Worm (Caenorhabditis elegans) whole organism, L2 larva: ENCODE data around the gene F26C11.3.

ENCODE experiments used
- F13H6.1 ChIP-seq: sonication (generic microtip); optimal IDR thresholded peaks from 2 replicates; lab custom pipeline; 2016; ENCODE audit warnings: missing genetic modification characterization, missing compliant biosample characterization
- R02D3.7 ChIP-seq: fragments of 150-350 bp; optimal IDR thresholded peaks from 2 replicates; lab custom pipeline; 2014; ENCODE audit warnings: missing biosample characterization, missing genetic modification characterization
- Y55F3AM.14 ChIP-seq: fragments of 200-800 bp; sonication (Bioruptor generic); optimal IDR thresholded peaks from 2 replicates; lab custom pipeline; 2018; ENCODE audit warnings: mild to moderate bottlenecking, missing genetic modification characterization, missing compliant biosample characterization
- ZK546.5 ChIP-seq: sonication (generic microtip); optimal IDR thresholded peaks from 2 replicates; lab custom pipeline; 2017; ENCODE audit warnings: missing biosample characterization, missing genetic modification characterization
- alr-1 ChIP-seq: fragments of 150-350 bp; optimal IDR thresholded peaks from 2 replicates; lab custom pipeline; 2014; ENCODE audit warnings: missing biosample characterization, missing genetic modification characterization
- ama-1 ChIP-seq: fragments of 150-350 bp; optimal IDR thresholded peaks from 2 replicates; lab custom pipeline; 2018; ENCODE audit warnings: inconsistent platforms
- blmp-1 ChIP-seq: sonication (generic microtip); optimal IDR thresholded peaks from 2 replicates; lab custom pipeline; 2017; ENCODE audit warnings: missing genetic modification characterization, mild to moderate bottlenecking, missing compliant biosample characterization, antibody characterized with exemption, moderate library complexity; ENCODE audit not compliant: insufficient read depth
- ceh-16 ChIP-seq: fragments of 150-350 bp; optimal IDR thresholded peaks from 2 replicates; lab custom pipeline; 2014; ENCODE audit warnings: missing biosample characterization, missing genetic modification characterization
- crh-2 ChIP-seq: sonication (generic microtip); optimal IDR thresholded peaks from 2 replicates; lab custom pipeline; 2017; ENCODE audit warnings: missing biosample characterization, missing genetic modification characterization
- egl-27 ChIP-seq: sonication (generic microtip); optimal IDR thresholded peaks from 3 replicates; lab custom pipeline; 2017; ENCODE audit warnings: missing biosample characterization, missing genetic modification reagents, missing genetic modification characterization
- elt-1 ChIP-seq: fragments of 150-350 bp; optimal IDR thresholded peaks from 2 replicates; lab custom pipeline; 2014; ENCODE audit warnings: missing biosample characterization, missing genetic modification characterization
- elt-3 ChIP-seq: sonication (generic microtip); optimal IDR thresholded peaks from 2 replicates; lab custom pipeline; 2017; ENCODE audit warnings: missing biosample characterization, missing genetic modification characterization
- fos-1 ChIP-seq: fragments of 150-350 bp; optimal IDR thresholded peaks from 2 replicates; lab custom pipeline; 2014; ENCODE audit warnings: missing biosample characterization, missing genetic modification characterization
- gmeb-1 ChIP-seq: fragments of 150-350 bp; optimal IDR thresholded peaks from 2 replicates; lab custom pipeline; 2014; ENCODE audit warnings: missing biosample characterization, missing genetic modification characterization
- lin-11 ChIP-seq: fragments of 150-350 bp; sonication (generic microtip); optimal IDR thresholded peaks from 2 replicates; lab custom pipeline; 2014; ENCODE audit warnings: missing biosample characterization, missing genetic modification characterization, inconsistent platforms, mixed read lengths
- lin-13 ChIP-seq: fragments of 150-350 bp; optimal IDR thresholded peaks from 2 replicates; lab custom pipeline; 2014; ENCODE audit warnings: missing biosample characterization, missing genetic modification reagents, missing genetic modification characterization
- lin-39 ChIP-seq: fragments of 150-350 bp; optimal IDR thresholded peaks from 2 replicates; lab custom pipeline; 2014; ENCODE audit warnings: missing biosample characterization, missing genetic modification reagents, missing genetic modification characterization
- lsy-2 ChIP-seq, 2 experiments: fragments of 150-350 bp in 1 of 2; sonication (generic microtip) in 1 of 2; optimal IDR thresholded peaks; 2 replicates each; lab custom pipeline; 2014 to 2017; ENCODE audit warnings: missing biosample characterization in 2 of 2, missing genetic modification characterization in 2 of 2
- mdl-1 ChIP-seq, 2 experiments: fragments of 150-350 bp in 1 of 2; sonication (generic microtip) in 1 of 2; optimal IDR thresholded peaks; 2 replicates each; lab custom pipeline; 2017; ENCODE audit warnings: missing biosample characterization in 2 of 2, missing genetic modification characterization in 2 of 2
- nhr-10 ChIP-seq: sonication (generic microtip); optimal IDR thresholded peaks from 2 replicates; lab custom pipeline; 2017; ENCODE audit warnings: missing biosample characterization, missing genetic modification characterization
- nhr-11 ChIP-seq: fragments of 150-350 bp; optimal IDR thresholded peaks from 2 replicates; lab custom pipeline; 2014; ENCODE audit warnings: missing biosample characterization, missing genetic modification characterization
- nhr-12 ChIP-seq: fragments of 150-350 bp; optimal IDR thresholded peaks from 2 replicates; lab custom pipeline; 2014; ENCODE audit warnings: missing biosample characterization, missing genetic modification characterization
- nhr-129 ChIP-seq: fragments of 150-350 bp; optimal IDR thresholded peaks from 2 replicates; lab custom pipeline; 2014; ENCODE audit warnings: missing biosample characterization, missing genetic modification characterization
- nhr-21 ChIP-seq: fragments of 150-350 bp; optimal IDR thresholded peaks from 2 replicates; lab custom pipeline; 2014; ENCODE audit warnings: missing biosample characterization, missing genetic modification characterization
- nhr-23 ChIP-seq: fragments of 150-350 bp; optimal IDR thresholded peaks from 2 replicates; lab custom pipeline; 2014; ENCODE audit warnings: missing biosample characterization, missing genetic modification reagents, missing genetic modification characterization
- nhr-25 ChIP-seq: fragments of 150-350 bp; sonication (generic microtip); optimal IDR thresholded peaks from 3 replicates; lab custom pipeline; 2014; ENCODE audit warnings: missing biosample characterization, missing genetic modification characterization
- nhr-6 ChIP-seq: fragments of 150-350 bp; optimal IDR thresholded peaks from 2 replicates; lab custom pipeline; 2014; ENCODE audit warnings: missing biosample characterization, missing genetic modification characterization
- nhr-77 ChIP-seq: fragments of 150-350 bp; optimal IDR thresholded peaks from 2 replicates; lab custom pipeline; 2014; ENCODE audit warnings: missing biosample characterization, missing genetic modification characterization
- sem-4 ChIP-seq: fragments of 150-350 bp; optimal IDR thresholded peaks from 2 replicates; lab custom pipeline; 2014; ENCODE audit warnings: missing biosample characterization, missing genetic modification reagents, missing genetic modification characterization
- skn-1 ChIP-seq: sonication (generic microtip); optimal IDR thresholded peaks from 2 replicates; lab custom pipeline; 2017; ENCODE audit warnings: missing biosample characterization, missing genetic modification characterization
- sma-3 ChIP-seq: sonication (generic microtip); optimal IDR thresholded peaks from 2 replicates; lab custom pipeline; 2016; ENCODE audit warnings: missing genetic modification reagents, missing genetic modification characterization, missing compliant biosample characterization
- sma-9 ChIP-seq, 2 experiments: fragments of 150-350 bp in 1 of 2; sonication (generic microtip) in 1 of 2; optimal IDR thresholded peaks; 2 replicates each; lab custom pipeline; 2014 to 2016; ENCODE audit warnings: missing genetic modification characterization in 2 of 2, mild to moderate bottlenecking in 1 of 2, missing biosample characterization in 1 of 2, missing compliant biosample characterization in 1 of 2, missing genetic modification reagents in 1 of 2, moderate library complexity in 1 of 2
- unc-55 ChIP-seq: fragments of 150-350 bp; sonication (generic microtip); optimal IDR thresholded peaks from 3 replicates; lab custom pipeline; 2014; ENCODE audit warnings: missing biosample characterization, missing genetic modification reagents, missing genetic modification characterization
- ztf-1 ChIP-seq: fragments of 200-800 bp; sonication (Bioruptor generic); conservative IDR thresholded peaks from 2 replicates; pipeline ENCODE4 v1.3.6; 2022; ENCODE audit warnings: missing genetic modification characterization, missing compliant biosample characterization
- ztf-11 ChIP-seq: sonication (generic microtip); optimal IDR thresholded peaks from 2 replicates; lab custom pipeline; 2017; ENCODE audit warnings: missing biosample characterization, missing genetic modification characterization
- ztf-4 ChIP-seq: fragments of 150-350 bp; optimal IDR thresholded peaks from 2 replicates; lab custom pipeline; 2014; ENCODE audit warnings: missing biosample characterization, missing genetic modification characterization

The F26C11.3 gene

DNA sequence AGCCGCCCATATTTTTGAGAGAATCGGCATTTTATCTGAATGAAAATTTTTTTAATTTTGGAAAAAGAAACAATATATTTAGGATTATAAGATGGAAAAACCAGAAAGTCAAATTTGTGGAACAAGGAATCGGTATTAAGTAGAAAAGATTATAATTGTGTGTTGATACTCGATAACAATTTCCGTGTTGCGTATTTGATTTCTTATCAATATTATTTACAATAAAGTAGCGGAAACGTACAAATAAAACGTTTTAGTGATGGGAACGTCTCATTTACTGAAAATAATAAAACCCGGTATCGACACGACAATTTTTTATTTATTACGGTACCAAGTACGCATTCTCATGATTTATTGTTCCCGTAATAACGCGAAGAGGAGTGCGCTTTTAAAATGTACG is 22.0 kb upstream of the F26C11.3 start, which contains the start of gene C05C10.3:
C05C10.3 (minus strand) TSS at position 35 of the 400 bp plus-strand sequence.
- TF ChIP-seq nhr-11 (no peak), ama-1 (lab: Kevin White, UChicago) (no peak), lsy-2 (tag; optimal IDR thresholded peaks at IDR 0.05; lab: Kevin White, UChicago) (no peak), F13H6.1 (no peak), lin-39 (no peak), R02D3.7 (tag; lab: Kevin White, UChicago) (no peak), nhr-77 (no peak), skn-1 (tag; lab: Kevin White, UChicago) (no peak), nhr-21 (no peak), sem-4 (tag; lab: Kevin White, UChicago) (no peak), lin-13 (no peak)

DNA sequence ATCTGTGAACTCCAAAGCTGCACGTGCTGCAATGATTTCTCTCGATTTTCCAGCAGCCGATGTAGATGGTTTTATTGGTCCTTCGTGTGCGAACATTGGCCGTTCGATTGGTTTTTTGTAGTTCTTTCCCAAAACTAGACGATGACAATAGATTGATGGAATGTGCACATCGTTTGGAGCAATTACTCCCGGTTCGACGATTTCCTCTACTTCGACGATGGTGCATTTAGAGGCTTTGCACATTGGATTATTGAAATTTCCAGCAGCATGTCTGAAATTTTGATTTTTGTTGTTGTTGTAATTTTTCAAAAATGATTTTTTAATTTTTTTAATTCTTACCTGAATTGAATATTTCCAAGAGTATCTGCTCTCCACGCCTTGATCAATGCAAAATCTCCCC is 20.8 kb upstream of the F26C11.3 start:
- no peak for TF ChIP-seq lin-39
- peak; percentile 17 for TF ChIP-seq lin-13

DNA sequence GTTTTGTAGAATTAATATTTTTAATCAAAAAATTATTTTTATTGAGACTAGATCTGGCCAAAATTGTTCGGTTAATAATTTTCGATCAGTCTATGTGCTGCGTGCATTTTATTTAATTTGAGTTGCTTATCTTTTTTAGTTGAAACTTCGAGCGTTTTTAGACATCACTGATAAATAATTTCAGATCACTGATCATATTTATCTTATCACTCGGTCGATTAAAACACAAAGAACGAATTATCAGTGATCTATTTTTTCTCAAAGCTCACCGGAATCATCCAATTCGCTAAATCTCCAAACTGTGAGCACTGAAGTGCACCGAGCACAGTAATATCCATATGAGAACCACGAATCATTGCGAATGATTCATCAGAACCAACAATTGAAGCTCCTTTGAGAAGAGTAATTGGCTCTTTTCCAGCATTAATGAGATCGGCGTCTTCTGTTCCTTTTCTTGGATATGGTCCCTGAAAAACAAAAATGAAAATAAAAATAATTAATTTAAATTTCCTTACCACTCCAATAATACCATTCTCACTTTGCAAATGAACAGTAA is 20.2 kb upstream of the F26C11.3 start:
- no peak for TF ChIP-seq alr-1 (tag; lab: Kevin White, UChicago)
- peak; percentile 32 for TF ChIP-seq sma-9 (GFP tag; optimal IDR thresholded peaks at IDR 0.05; lab: Kevin White, UChicago)
- no peak for TF ChIP-seq sma-9 (tag; optimal IDR thresholded peaks at IDR 0.05; lab: Kevin White, UChicago)
- TF ChIP-seq crh-2 (tag; lab: Kevin White, UChicago) = peak; percentile 47
- TF ChIP-seq ztf-4 (tag; lab: Kevin White, UChicago) = no peak
- peak; percentile 43 for TF ChIP-seq fos-1 (tag; lab: Kevin White, UChicago)

DNA sequence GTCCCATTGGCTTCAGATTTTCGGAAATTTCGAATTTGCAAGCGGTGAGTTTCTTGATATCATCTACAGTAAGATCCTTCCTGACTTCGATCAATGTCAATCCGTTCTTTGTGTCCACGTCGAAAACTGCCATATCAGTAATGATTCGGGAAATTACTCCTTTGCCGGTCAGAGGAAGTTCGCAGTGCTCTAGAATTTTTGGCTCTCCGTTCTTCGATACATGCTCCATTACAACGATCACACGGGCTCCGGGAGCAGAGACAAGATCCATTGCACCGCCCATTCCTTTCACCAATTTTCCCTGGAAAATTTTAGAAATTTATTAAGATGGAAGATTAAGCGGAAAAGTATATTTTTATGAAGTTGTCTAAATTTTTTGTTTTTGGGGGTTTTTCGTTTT is 19.7 kb upstream of the F26C11.3 start:
- no peak for TF ChIP-seq Y55F3AM.14 (GFP tag; lab: Kevin White, UChicago)
- no peak for TF ChIP-seq nhr-11
- no peak for TF ChIP-seq ZK546.5 (tag; lab: Kevin White, UChicago)
- no peak for TF ChIP-seq R02D3.7 (tag; lab: Kevin White, UChicago)
- TF ChIP-seq nhr-10 (tag; lab: Kevin White, UChicago) = no peak
- no peak for TF ChIP-seq ztf-1 (GFP tag; lab: Robert Waterston, UW)
- no peak for TF ChIP-seq nhr-6 (tag; lab: Kevin White, UChicago)
- TF ChIP-seq crh-2 (tag; lab: Kevin White, UChicago) = no peak
- TF ChIP-seq elt-3 (tag; lab: Kevin White, UChicago) = no peak
- TF ChIP-seq mdl-1 (tag; optimal IDR thresholded peaks at IDR 0.05; lab: Kevin White, UChicago) = no peak
- TF ChIP-seq blmp-1 (tag; lab: Kevin White, UChicago) = no peak
- no peak for TF ChIP-seq skn-1 (tag; lab: Kevin White, UChicago)
- no peak for TF ChIP-seq nhr-23 (tag; lab: Kevin White, UChicago)
- TF ChIP-seq lin-13 = no peak
- no peak for TF ChIP-seq ceh-16 (tag; lab: Kevin White, UChicago)
- no peak for TF ChIP-seq nhr-77
- no peak for TF ChIP-seq nhr-12 (tag; lab: Kevin White, UChicago)
- no peak for TF ChIP-seq nhr-21
- no peak for TF ChIP-seq nhr-129

DNA sequence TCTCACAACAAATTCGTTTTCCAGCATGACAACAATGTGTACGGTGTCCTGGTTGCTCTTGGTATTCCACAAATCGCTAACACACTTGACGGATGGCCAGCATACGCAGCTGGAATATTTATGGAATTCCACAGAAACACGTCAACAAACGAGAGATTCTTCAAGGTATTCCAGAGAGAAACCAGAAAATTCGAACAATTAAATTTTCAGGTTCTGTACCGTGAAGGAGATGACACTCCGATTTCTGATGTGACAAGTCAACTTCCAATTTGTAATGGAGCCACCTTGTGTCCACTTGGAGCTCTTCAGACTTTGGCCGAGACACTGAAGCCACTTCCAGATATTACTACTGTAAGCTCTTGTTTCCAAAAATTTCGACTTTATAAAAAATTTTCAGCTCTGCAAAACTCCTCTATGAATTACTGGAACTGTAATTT is 19.1 kb upstream of the F26C11.3 start:
- TF ChIP-seq nhr-25 = peak; percentile 27
- TF ChIP-seq sma-3 (GFP tag; lab: Kevin White, UChicago) = peak; percentile 42
- no peak for TF ChIP-seq lin-11 (tag; lab: Kevin White, UChicago)
- TF ChIP-seq nhr-23 (tag; lab: Kevin White, UChicago) = no peak
- peak; percentile 14 for TF ChIP-seq nhr-21
- peak; percentile 63 for TF ChIP-seq ama-1 (lab: Kevin White, UChicago)
- peak; percentile 49 for TF ChIP-seq nhr-11
- TF ChIP-seq lin-13 = peak; percentile 56
- peak; percentile 24 for TF ChIP-seq sma-9 (GFP tag; optimal IDR thresholded peaks at IDR 0.05; lab: Kevin White, UChicago)
- no peak for TF ChIP-seq sma-9 (tag; optimal IDR thresholded peaks at IDR 0.05; lab: Kevin White, UChicago)
- TF ChIP-seq R02D3.7 (tag; lab: Kevin White, UChicago) = no peak
- no peak for TF ChIP-seq ztf-4 (tag; lab: Kevin White, UChicago)
- TF ChIP-seq elt-1 = no peak
- no peak for TF ChIP-seq skn-1 (tag; lab: Kevin White, UChicago)
- TF ChIP-seq unc-55 = no peak
- TF ChIP-seq nhr-6 (tag; lab: Kevin White, UChicago) = peak; percentile 44
- no peak for TF ChIP-seq egl-27
- no peak for TF ChIP-seq ztf-11 (tag; lab: Kevin White, UChicago)
- TF ChIP-seq gmeb-1 (tag; lab: Kevin White, UChicago) = no peak
- no peak for TF ChIP-seq sem-4 (tag; lab: Kevin White, UChicago)
